Fruit fly (Drosophila melanogaster) whole organism, embryonic: Measurements from ENCODE around the gene Obp99d.

Experiments
- Blimp-1 ChIP-seq: fragments of 200-800 bp; sonication (Bioruptor generic); optimal IDR thresholded peaks from 3 replicates; lab custom pipeline; 2018; ENCODE audit warnings: missing biosample characterization, missing genetic modification characterization, mild to moderate bottlenecking, moderate library complexity, missing genetic modification reagents
- CG12769 ChIP-seq: fragments of 200-800 bp; sonication (Bioruptor generic); optimal IDR thresholded peaks from 2 replicates; lab custom pipeline; 2019; ENCODE audit warnings: missing biosample characterization, mild to moderate bottlenecking, missing genetic modification characterization, moderate library complexity
- Opbp ChIP-seq: fragments of 200-800 bp; sonication (Bioruptor generic); IDR thresholded peaks from 3 replicates; pipeline ENCODE4 v1.3.6; 2022; ENCODE audit warnings: missing biosample characterization, missing genetic modification characterization; ENCODE audit not compliant: partially characterized antibody
- usp ChIP-seq: fragments of >200 bp; optimal IDR thresholded peaks from 2 replicates; lab custom pipeline; 2017; ENCODE audit warnings: missing biosample characterization, missing genetic modification characterization

- TF ChIP-seq Blimp-1 (no peak), Opbp (GFP tag; lab: Robert Waterston, UW) (no peak), usp (no peak), CG12769 (tag; lab: Kevin White, UChicago) (no peak)
These were observed 44.4 kb downstream of the Obp99d start for dm6 chr3R:29758734-29759131.
